Worm (Caenorhabditis elegans): ENCODE measurements around the gene unc-33.

- no peak for TF ChIP-seq nfya-1 (tag; optimal IDR thresholded peaks at IDR 0.05; ENCODE audit: insufficient read depth)
- TF ChIP-seq aly-2 (tag; optimal IDR thresholded peaks at IDR 0.05): no peak
- no peak for TF ChIP-seq hmg-11 (tag; optimal IDR thresholded peaks at IDR 0.05)
- no peak for TF ChIP-seq nhr-237 (tag; optimal IDR thresholded peaks at IDR 0.05)
Measured at ce11 chrIV:3482195-3482959, 34.3 kb upstream of the unc-33 start, which contains the start of gene srz-82.
